Fruit fly (Drosophila melanogaster) whole organism, embryonic: ENCODE data around the gene Cht5.

ENCODE experiments used
- Antp ChIP-seq: fragments of 200-800 bp; sonication (Bioruptor generic); optimal IDR thresholded peaks from 3 replicates; lab custom pipeline; 2016; ENCODE audit warnings: missing biosample characterization, missing genetic modification characterization
- CG11247 ChIP-seq: fragments of 200-800 bp; sonication (Bioruptor generic); IDR thresholded peaks from 2 replicates; pipeline ENCODE4 v1.3.6; 2022; ENCODE audit warnings: missing biosample characterization, missing genetic modification characterization
- CG11560 ChIP-seq: fragments of 200-800 bp; sonication (Bioruptor generic); IDR thresholded peaks from 3 replicates; pipeline ENCODE4 v1.3.6; 2022; ENCODE audit warnings: missing biosample characterization, missing genetic modification characterization
- CG13123 ChIP-seq: fragments of 200-800 bp; sonication (Bioruptor generic); optimal IDR thresholded peaks from 2 replicates; lab custom pipeline; 2016; ENCODE audit warnings: missing biosample characterization, missing genetic modification characterization
- CG13894 ChIP-seq: fragments of 200-800 bp; sonication (Bioruptor generic); optimal IDR thresholded peaks from 3 replicates; lab custom pipeline; 2018; ENCODE audit warnings: missing biosample characterization, mild to moderate bottlenecking, missing genetic modification characterization, moderate library complexity
- CG14050 ChIP-seq: fragments of 200-800 bp; sonication (Bioruptor generic); IDR thresholded peaks from 3 replicates; pipeline ENCODE4 v1.3.6; 2022; ENCODE audit warnings: missing biosample characterization, missing genetic modification characterization
- CG15514 ChIP-seq: fragments of 200-800 bp; sonication (Bioruptor generic); optimal IDR thresholded peaks from 3 replicates; lab custom pipeline; 2017; ENCODE audit warnings: missing biosample characterization, missing genetic modification characterization, mild to moderate bottlenecking, moderate library complexity, missing genetic modification reagents
- CG1647 ChIP-seq: fragments of 200-800 bp; sonication (Bioruptor generic); optimal IDR thresholded peaks from 3 replicates; lab custom pipeline; 2016; ENCODE audit warnings: missing biosample characterization, missing genetic modification characterization
- CG2678 ChIP-seq: fragments of 200-800 bp; sonication (Bioruptor generic); optimal IDR thresholded peaks from 3 replicates; lab custom pipeline; 2019; ENCODE audit warnings: missing biosample characterization, mild to moderate bottlenecking, missing genetic modification characterization, moderate library complexity
- CG3163 ChIP-seq: fragments of 200-800 bp; sonication (Bioruptor generic); optimal IDR thresholded peaks from 3 replicates; lab custom pipeline; 2016; ENCODE audit warnings: missing biosample characterization, missing genetic modification characterization
- CG4360 ChIP-seq: fragments of 200-800 bp; sonication (Bioruptor generic); IDR thresholded peaks from 2 replicates; pipeline ENCODE4 v1.3.6; 2022; ENCODE audit warnings: missing biosample characterization, missing genetic modification characterization
- CG43689 ChIP-seq: fragments of 200-800 bp; sonication (Bioruptor generic); IDR thresholded peaks from 2 replicates; pipeline ENCODE4 v1.3.6; 2022; ENCODE audit warnings: missing biosample characterization, missing genetic modification characterization
- CG4820 ChIP-seq: fragments of 200-800 bp; sonication (Bioruptor generic); optimal IDR thresholded peaks from 3 replicates; lab custom pipeline; 2016; ENCODE audit warnings: missing biosample characterization, missing genetic modification characterization
- CG6791 ChIP-seq: fragments of 200-800 bp; sonication (Bioruptor generic); IDR thresholded peaks from 3 replicates; pipeline ENCODE4 v1.3.6; 2022; ENCODE audit warnings: missing biosample characterization, missing genetic modification characterization; ENCODE audit not compliant: partially characterized antibody
- CG9932 ChIP-seq: fragments of 200-800 bp; sonication (Bioruptor generic); IDR thresholded peaks from 2 replicates; pipeline ENCODE4 v1.3.6; 2022; ENCODE audit warnings: missing biosample characterization, missing genetic modification characterization
- CrebB ChIP-seq: fragments of 200-800 bp; sonication (Bioruptor generic); optimal IDR thresholded peaks from 3 replicates; lab custom pipeline; 2018; ENCODE audit warnings: missing biosample characterization, mild to moderate bottlenecking, missing genetic modification characterization
- Dll ChIP-seq: fragments of 200-800 bp; sonication (Bioruptor generic); IDR thresholded peaks from 4 replicates; pipeline ENCODE4 v1.3.6; 2022; ENCODE audit warnings: missing biosample characterization, missing genetic modification characterization; ENCODE audit not compliant: partially characterized antibody
- Fer1 ChIP-seq: fragments of 200-800 bp; sonication (Bioruptor generic); optimal IDR thresholded peaks from 2 replicates; lab custom pipeline; 2017; ENCODE audit warnings: missing biosample characterization, mild to moderate bottlenecking, missing genetic modification characterization
- Gug ChIP-seq: fragments of 200-800 bp; sonication (Bioruptor generic); IDR thresholded peaks from 4 replicates; pipeline ENCODE4 v1.3.6; 2022; ENCODE audit warnings: missing biosample characterization, missing genetic modification characterization
- H15 ChIP-seq: fragments of 200-800 bp; sonication (Bioruptor generic); IDR thresholded peaks from 3 replicates; pipeline ENCODE4 v1.3.6; 2022; ENCODE audit warnings: missing biosample characterization, missing genetic modification characterization
- H2.0 ChIP-seq: fragments of 200-800 bp; sonication (Bioruptor generic); IDR thresholded peaks from 2 replicates; pipeline ENCODE4 v1.3.6; 2022; ENCODE audit warnings: missing biosample characterization, missing genetic modification characterization
- HHEX ChIP-seq: fragments of 200-800 bp; sonication (Bioruptor generic); optimal IDR thresholded peaks from 3 replicates; lab custom pipeline; 2017; ENCODE audit warnings: missing biosample characterization, mild to moderate bottlenecking, missing genetic modification characterization, missing genetic modification reagents
- HLHmδ ChIP-seq: fragments of 200-800 bp; sonication (Bioruptor generic); optimal IDR thresholded peaks from 2 replicates; lab custom pipeline; 2018; ENCODE audit warnings: missing biosample characterization, mild to moderate bottlenecking, missing genetic modification characterization, moderate library complexity
- Mad ChIP-seq: fragments of 200-800 bp; sonication (Bioruptor generic); optimal IDR thresholded peaks from 2 replicates; lab custom pipeline; 2016; ENCODE audit warnings: missing biosample characterization, missing genetic modification characterization
- Nf-YA ChIP-seq: fragments of 200-800 bp; sonication (Bioruptor generic); IDR thresholded peaks from 2 replicates; pipeline ENCODE4 v1.3.6; 2022; ENCODE audit warnings: missing biosample characterization, missing genetic modification characterization
- Optix ChIP-seq: fragments of 200-800 bp; sonication (Bioruptor generic); IDR thresholded peaks from 3 replicates; pipeline ENCODE4 v1.3.6; 2022; ENCODE audit warnings: missing biosample characterization, missing genetic modification characterization
- Sox102F ChIP-seq: fragments of 200-800 bp; sonication (Bioruptor generic); optimal IDR thresholded peaks from 2 replicates; lab custom pipeline; 2018; ENCODE audit warnings: missing biosample characterization, mild to moderate bottlenecking, missing genetic modification characterization, moderate library complexity
- Spps ChIP-seq: fragments of 200-800 bp; sonication (Bioruptor generic); optimal IDR thresholded peaks from 2 replicates; lab custom pipeline; 2018; ENCODE audit warnings: missing biosample characterization, mild to moderate bottlenecking, missing genetic modification characterization
- Trl ChIP-seq, 3 experiments: fragments of >200 bp in 2 of 3; fragments of 200-800 bp in 1 of 3; sonication (Bioruptor generic) in 1 of 3; optimal IDR thresholded peaks; 2 replicates in 1 of 3; 3 replicates in 2 of 3; lab custom pipeline; 2016 to 2017; ENCODE audit warnings: missing biosample characterization in 1 of 3, missing genetic modification characterization in 1 of 3
- aop ChIP-seq: fragments of 200-800 bp; sonication (Bioruptor generic); IDR thresholded peaks from 2 replicates; pipeline ENCODE4 v1.3.6; 2022; ENCODE audit warnings: missing biosample characterization, missing genetic modification characterization
- ara ChIP-seq: fragments of 200-800 bp; sonication (Bioruptor generic); IDR thresholded peaks from 2 replicates; pipeline ENCODE4 v1.3.6; 2022; ENCODE audit warnings: missing biosample characterization, missing genetic modification characterization
- bbx ChIP-seq: fragments of 200-800 bp; sonication (Bioruptor generic); IDR thresholded peaks from 2 replicates; pipeline ENCODE4 v1.3.6; 2022; ENCODE audit warnings: missing biosample characterization, missing genetic modification characterization; ENCODE audit not compliant: partially characterized antibody
- chinmo ChIP-seq: fragments of 200-800 bp; sonication (Bioruptor generic); IDR thresholded peaks from 4 replicates; pipeline ENCODE4 v1.3.6; 2022; ENCODE audit warnings: missing biosample characterization, missing genetic modification characterization; ENCODE audit not compliant: partially characterized antibody
- chm ChIP-seq: fragments of 200-800 bp; sonication (Bioruptor generic); IDR thresholded peaks from 2 replicates; pipeline ENCODE4 v1.3.6; 2022; ENCODE audit warnings: missing biosample characterization, missing genetic modification characterization
- crp ChIP-seq, 2 experiments: fragments of 200-800 bp; sonication (Bioruptor generic); optimal IDR thresholded peaks; 2 replicates in 1 of 2; 3 replicates in 1 of 2; lab custom pipeline; 2017; ENCODE audit warnings: missing biosample characterization in 2 of 2, missing genetic modification characterization in 2 of 2, mild to moderate bottlenecking in 1 of 2, moderate library complexity in 1 of 2
- gce ChIP-seq: fragments of 200-800 bp; sonication (Bioruptor generic); IDR thresholded peaks from 3 replicates; pipeline ENCODE4 v1.3.6; 2022; ENCODE audit warnings: missing biosample characterization, missing genetic modification characterization
- gt ChIP-seq: fragments of 200-800 bp; sonication (Bioruptor generic); IDR thresholded peaks from 2 replicates; pipeline ENCODE4 v1.3.6; 2022; ENCODE audit warnings: missing biosample characterization, missing genetic modification characterization
- insv ChIP-seq, 2 experiments: fragments of 200-800 bp; sonication (Bioruptor generic); optimal IDR thresholded peaks; 3 replicates each; lab custom pipeline; 2016 to 2018; ENCODE audit warnings: missing biosample characterization in 2 of 2, missing genetic modification characterization in 2 of 2
- jigr1 ChIP-seq: fragments of 200-800 bp; sonication (Bioruptor generic); IDR thresholded peaks from 3 replicates; pipeline ENCODE4 v1.3.6; 2022; ENCODE audit warnings: missing biosample characterization, missing genetic modification characterization
- kah ChIP-seq: fragments of 200-800 bp; sonication (Bioruptor generic); optimal IDR thresholded peaks from 2 replicates; lab custom pipeline; 2018; ENCODE audit warnings: missing biosample characterization, mild to moderate bottlenecking, missing genetic modification characterization
- klu ChIP-seq: fragments of 200-800 bp; sonication (Bioruptor generic); IDR thresholded peaks from 2 replicates; pipeline ENCODE4 v1.3.6; 2022; ENCODE audit warnings: missing biosample characterization, missing genetic modification characterization
- luna ChIP-seq: fragments of 200-800 bp; sonication (Bioruptor generic); optimal IDR thresholded peaks from 2 replicates; lab custom pipeline; 2016; ENCODE audit warnings: missing biosample characterization, missing genetic modification characterization
- pan ChIP-seq, 4 experiments: fragments of >200 bp in 3 of 4; fragments of 200-800 bp in 1 of 4; sonication (Bioruptor generic) in 1 of 4; optimal IDR thresholded peaks in 3 of 4; IDR thresholded peaks in 1 of 4; 2 replicates each; pipeline versions ENCODE4 v1.3.6 to Lab custom; 2017 to 2022; ENCODE audit warnings: missing biosample characterization in 2 of 4, missing genetic modification characterization in 2 of 4, mixed read lengths in 1 of 4
- pzg ChIP-seq: fragments of 200-800 bp; sonication (Bioruptor generic); optimal IDR thresholded peaks from 3 replicates; lab custom pipeline; 2018; ENCODE audit warnings: missing biosample characterization, mild to moderate bottlenecking, missing genetic modification characterization, moderate library complexity
- row ChIP-seq: fragments of 200-800 bp; sonication (Bioruptor generic); IDR thresholded peaks from 3 replicates; pipeline ENCODE4 v1.3.6; 2022; ENCODE audit warnings: missing biosample characterization, missing genetic modification characterization
- sisA ChIP-seq: fragments of 200-800 bp; sonication (Bioruptor generic); IDR thresholded peaks from 2 replicates; pipeline ENCODE4 v1.3.6; 2022; ENCODE audit warnings: missing biosample characterization, missing genetic modification characterization
- sob ChIP-seq: fragments of 200-800 bp; sonication (Bioruptor generic); IDR thresholded peaks from 2 replicates; pipeline ENCODE4 v1.3.6; 2022; ENCODE audit warnings: missing biosample characterization, missing genetic modification characterization
- tin ChIP-seq: fragments of 200-800 bp; sonication (Bioruptor generic); optimal IDR thresholded peaks from 3 replicates; lab custom pipeline; 2016; ENCODE audit warnings: missing biosample characterization, missing genetic modification characterization
- ttk ChIP-seq: fragments of 200-800 bp; sonication (Bioruptor generic); IDR thresholded peaks from 2 replicates; pipeline ENCODE4 v2.1.2; 2022; ENCODE audit warnings: missing biosample characterization, missing genetic modification characterization

Gene Cht5

DNA sequence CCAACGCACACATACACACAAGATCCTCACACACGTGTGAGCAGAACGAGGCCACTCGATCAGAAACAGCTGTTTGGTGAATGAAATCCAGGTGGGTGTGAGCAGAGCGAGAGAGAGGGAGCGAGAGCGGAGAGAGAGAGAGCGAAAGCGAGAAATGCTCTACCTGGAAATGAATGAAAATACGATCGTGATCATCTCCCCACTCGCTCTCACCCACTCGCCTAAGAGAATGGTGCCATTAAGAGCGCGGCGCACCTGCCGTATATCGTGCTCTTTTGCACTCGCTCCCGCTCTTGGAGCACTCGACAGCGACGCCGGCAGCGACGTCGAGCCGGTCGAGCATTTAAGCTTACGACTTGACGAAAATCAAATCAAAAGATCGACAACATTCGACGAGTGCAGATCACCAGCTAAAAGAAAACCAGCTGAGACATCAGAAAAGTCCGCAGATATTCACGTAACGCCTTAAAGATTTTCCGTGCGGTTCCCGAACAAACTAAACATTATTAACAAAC lies 45.4 kb downstream of the Cht5 start, which contains the start of the genes tal-1A, tal-2A, tal-3A and tal-AA (continued):
- peak; percentile 29 for TF ChIP-seq CG4360 (GFP tag; lab: Robert Waterston, UW)
- no peak for TF ChIP-seq Mad (GFP tag; lab: Kevin White, UChicago)
- no peak for TF ChIP-seq CG4820 (GFP tag; lab: Kevin White, UChicago)
- TF ChIP-seq Fer1 (GFP tag; lab: Kevin White, UChicago), result peak; percentile 1
- TF ChIP-seq CG13123 (GFP tag; lab: Kevin White, UChicago), result no peak
- TF ChIP-seq pzg, result no peak
- peak; percentile 49 for TF ChIP-seq HLHmδ (GFP tag; lab: Kevin White, UChicago)
- no peak for TF ChIP-seq H2.0
- no peak for TF ChIP-seq CG14050 (GFP tag; lab: Robert Waterston, UW)
- peak; percentile 86; the same call in 2 of the 4 replicates for TF ChIP-seq chinmo (GFP tag; lab: Robert Waterston, UW)
- TF ChIP-seq Antp (GFP tag; lab: Kevin White, UChicago), result peak; percentile 15
- TF ChIP-seq CG3163, result peak; percentile 98
- no peak for TF ChIP-seq Optix
- no peak for TF ChIP-seq jigr1 (GFP tag; lab: Robert Waterston, UW)
- peak; percentile 15; the same call in 1 of the 3 replicates for TF ChIP-seq row (GFP tag; lab: Robert Waterston, UW)
- no peak for TF ChIP-seq CG43689
- TF ChIP-seq CG2678 (tag; lab: Kevin White, UChicago), result no peak
- 0 out of 2 replicates have a peak, but pooled peaks have one; percentile 47 for TF ChIP-seq ara
- no peak for TF ChIP-seq CG11247 (GFP tag; lab: Robert Waterston, UW)
- TF ChIP-seq klu (GFP tag; lab: Robert Waterston, UW), result no peak
- no peak for TF ChIP-seq gt
- no peak for TF ChIP-seq CG1647
- TF ChIP-seq ttk (GFP tag; lab: Robert Waterston, UW), result no peak
- TF ChIP-seq Gug (GFP tag; lab: Robert Waterston, UW), result no peak
- no peak for TF ChIP-seq CG13894
- TF ChIP-seq CG15514 (GFP tag; lab: Kevin White, UChicago), result peak; percentile 36
- TF ChIP-seq sisA, result no peak
- TF ChIP-seq Nf-YA (GFP tag; lab: Robert Waterston, UW), result no peak; the same call in 1 of the 2 replicates
- TF ChIP-seq bbx (GFP tag; lab: Robert Waterston, UW), result peak; percentile 31; the same call in 1 of the 2 replicates
- no peak for TF ChIP-seq CG6791 (GFP tag; lab: Robert Waterston, UW)
- TF ChIP-seq H15 (GFP tag; lab: Robert Waterston, UW), result no peak
- peak; percentile 84 for TF ChIP-seq chm (GFP tag; lab: Robert Waterston, UW)
- 0 out of 2 replicates have a peak, but pooled peaks have one; percentile 24 for TF ChIP-seq aop (GFP tag; lab: Robert Waterston, UW)
- no peak for TF ChIP-seq insv (GFP tag; optimal IDR thresholded peaks at IDR 0.05; lab: Kevin White, UChicago)
- no peak for TF ChIP-seq pan (optimal IDR thresholded peaks at IDR 0.05; lab: Kevin White, UChicago)
- TF ChIP-seq pan (GFP tag; optimal IDR thresholded peaks at IDR 0.05 in 1 of 2, IDR thresholded peaks at IDR 0.05 in 1 of 2), result peak in 1 of 2 experiments; percentile 39
- TF ChIP-seq gce (GFP tag; lab: Robert Waterston, UW), result peak; percentile 45; the same call in 1 of the 3 replicates
- no peak for TF ChIP-seq Spps (tag; lab: Kevin White, UChicago)
- no peak for TF ChIP-seq Sox102F (GFP tag; lab: Kevin White, UChicago)
- peak; percentile 10 for TF ChIP-seq CrebB (tag; lab: Kevin White, UChicago)
- peak; percentile 96 to 99 for TF ChIP-seq Trl (optimal IDR thresholded peaks at IDR 0.05; lab: Kevin White, UChicago)
- TF ChIP-seq Trl (GFP tag; optimal IDR thresholded peaks at IDR 0.05; lab: Kevin White, UChicago), result peak; percentile 30
- TF ChIP-seq tin (GFP tag; lab: Kevin White, UChicago), result no peak
- peak; percentile 45 for TF ChIP-seq kah
- peak; percentile 11; the same call in 1 of the 2 replicates for TF ChIP-seq CG9932 (GFP tag; lab: Robert Waterston, UW)
- peak; percentile 74 for TF ChIP-seq Dll (GFP tag; lab: Robert Waterston, UW)
- no peak for TF ChIP-seq CG11560
- no peak for TF ChIP-seq luna (GFP tag; lab: Kevin White, UChicago)
- no peak for TF ChIP-seq HHEX (GFP tag; lab: Kevin White, UChicago)
- peak in 1 of 2 experiments; percentile 73 for TF ChIP-seq crp (GFP tag; optimal IDR thresholded peaks at IDR 0.05; lab: Kevin White, UChicago)
- peak; percentile 48; the same call in 1 of the 2 replicates for TF ChIP-seq sob (GFP tag; lab: Robert Waterston, UW)
